Worm (Caenorhabditis elegans): Measurements from ENCODE around the gene Y57A10A.4.
A peak's percentile ranks its signal among the peaks of the same experiment; 100 is the strongest.
"Not testable (repeated sequence)": the region's sequence is repeated elsewhere in the genome, so short reads cannot be mapped to it uniquely, and the experiment has no call there.

Y57A10A.4 gene

ce11 chrII:12151640-12152039 lies at the start of gene Y57A10A.4:
TSS of gene Y57A10A.4 (plus strand) at chrII:12151940.
- not testable (repeated sequence) for TF ChIP-seq ets-7 (tag; optimal IDR thresholded peaks at IDR 0.05); hmbx-1 (tag; optimal IDR thresholded peaks at IDR 0.05); sea-1 (GFP tag; conservative IDR thresholded peaks at IDR 0.05)

ce11 chrII:12102365-12102764 lies 49.4 kb upstream of the Y57A10A.4 start:
- TF ChIP-seq B0310.2 (tag; optimal IDR thresholded peaks at IDR 0.05), result peak; percentile 33
- TF ChIP-seq ceh-36 (tag; optimal IDR thresholded peaks at IDR 0.05), result peak; percentile 22
- TF ChIP-seq tbx-11 (GFP tag; IDR thresholded peaks at IDR 0.05), result no peak
- TF ChIP-seq sea-1 (GFP tag; conservative IDR thresholded peaks at IDR 0.05), result no peak
- TF ChIP-seq flt-1 (GFP tag; IDR thresholded peaks at IDR 0.05), result peak; percentile 24; the same call in 1 of the 2 replicates
- peak; percentile 46 for TF ChIP-seq hmg-4 (GFP tag; optimal IDR thresholded peaks at IDR 0.05)
- peak; percentile 73 for TF ChIP-seq F13C5.2 (tag; optimal IDR thresholded peaks at IDR 0.05)
- TF ChIP-seq tbx-37 (GFP tag; conservative IDR thresholded peaks at IDR 0.05), result no peak

ce11 chrII:12107840-12108239 lies 43.9 kb upstream of the Y57A10A.4 start, which contains the start of gene Y17G7B.18:
TSS of gene Y17G7B.18 (minus strand) at chrII:12107857.
- TF ChIP-seq pes-1 (GFP tag; IDR thresholded peaks at IDR 0.05), result no peak
- peak; percentile 64 for TF ChIP-seq F13C5.2 (tag; optimal IDR thresholded peaks at IDR 0.05)
- TF ChIP-seq ets-7 (tag; optimal IDR thresholded peaks at IDR 0.05), result no peak

ce11 chrII:12108843-12109242 lies 42.9 kb upstream of the Y57A10A.4 start:
- no peak for TF ChIP-seq F13C5.2 (tag; optimal IDR thresholded peaks at IDR 0.05)
- TF ChIP-seq ama-1 (optimal IDR thresholded peaks at IDR 0.05), result no peak
- TF ChIP-seq B0310.2 (tag; optimal IDR thresholded peaks at IDR 0.05), result no peak
- no peak for TF ChIP-seq pes-1 (GFP tag; IDR thresholded peaks at IDR 0.05)

ce11 chrII:12110997-12111396 lies 40.7 kb upstream of the Y57A10A.4 start:
- peak; percentile 24 for TF ChIP-seq hmg-4 (GFP tag; optimal IDR thresholded peaks at IDR 0.05)
- no peak for TF ChIP-seq scrt-1 (GFP tag; IDR thresholded peaks at IDR 0.05)

- TF ChIP-seq pes-1 (GFP tag; IDR thresholded peaks at IDR 0.05) (peak; percentile 83), scrt-1 (GFP tag; IDR thresholded peaks at IDR 0.05) (peak; percentile 72), sea-1 (GFP tag; conservative IDR thresholded peaks at IDR 0.05) (peak; percentile 56; the same call in 1 of the 2 replicates), flt-1 (GFP tag; IDR thresholded peaks at IDR 0.05) (peak; percentile 69), tbx-11 (GFP tag; IDR thresholded peaks at IDR 0.05) (peak; percentile 50; the same call in 1 of the 2 replicates)
Observed at ce11 chrII:12122694-12123093, 29.0 kb upstream of the Y57A10A.4 start.

ce11 chrII:12130393-12130792 lies 21.3 kb upstream of the Y57A10A.4 start:
- TF ChIP-seq flt-1 (GFP tag; IDR thresholded peaks at IDR 0.05), result no peak

- TF ChIP-seq ceh-36 (tag; optimal IDR thresholded peaks at IDR 0.05) (no peak), scrt-1 (GFP tag; IDR thresholded peaks at IDR 0.05) (no peak), flt-1 (GFP tag; IDR thresholded peaks at IDR 0.05) (no peak), hnd-1 (tag; optimal IDR thresholded peaks at IDR 0.05) (no peak), ets-7 (tag; optimal IDR thresholded peaks at IDR 0.05) (no peak), hmg-4 (GFP tag; optimal IDR thresholded peaks at IDR 0.05) (no peak), tra-4 (tag; optimal IDR thresholded peaks at IDR 0.05) (no peak), B0310.2 (tag; optimal IDR thresholded peaks at IDR 0.05) (no peak), tbx-11 (GFP tag; IDR thresholded peaks at IDR 0.05) (no peak), sea-1 (GFP tag; conservative IDR thresholded peaks at IDR 0.05) (no peak), ceh-13 (GFP tag; optimal IDR thresholded peaks at IDR 0.05) (no peak), ama-1 (optimal IDR thresholded peaks at IDR 0.05) (no peak)
Observed at ce11 chrII:12130868-12131267, 20.9 kb upstream of the Y57A10A.4 start, which contains the start of gene set-24. TSS of gene set-24 (minus strand) at chrII:12130968.

DNA sequence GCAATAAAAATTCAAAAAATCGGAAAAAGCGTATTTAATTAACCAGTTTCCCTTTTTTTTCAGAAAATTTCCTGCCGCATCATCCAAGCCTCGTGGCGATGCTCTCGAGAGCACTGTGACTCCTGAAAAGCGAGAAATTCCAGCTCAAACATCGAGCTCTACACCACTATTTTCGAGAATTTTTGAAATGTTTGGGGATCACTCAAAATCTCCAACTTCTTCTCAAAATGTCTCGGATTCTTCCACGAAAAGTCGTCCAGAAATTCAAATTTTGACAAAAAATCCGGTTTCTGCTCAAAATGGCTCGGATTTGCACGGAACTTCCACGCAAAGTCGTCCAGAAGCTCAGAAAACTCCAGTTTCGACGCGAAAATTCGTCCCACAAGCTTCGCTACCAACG lies 13.8 kb upstream of the Y57A10A.4 start:
- TF ChIP-seq flt-1 (GFP tag; IDR thresholded peaks at IDR 0.05), result no peak
- no peak for TF ChIP-seq B0310.2 (tag; optimal IDR thresholded peaks at IDR 0.05)
- TF ChIP-seq tra-4 (tag; optimal IDR thresholded peaks at IDR 0.05), result no peak
- no peak for TF ChIP-seq ets-7 (tag; optimal IDR thresholded peaks at IDR 0.05)
- TF ChIP-seq tbx-37 (GFP tag; conservative IDR thresholded peaks at IDR 0.05), result no peak
- TF ChIP-seq ama-1 (optimal IDR thresholded peaks at IDR 0.05), result no peak
- no peak for TF ChIP-seq pes-1 (GFP tag; IDR thresholded peaks at IDR 0.05)
- TF ChIP-seq hnd-1 (tag; optimal IDR thresholded peaks at IDR 0.05), result no peak
- TF ChIP-seq tbx-11 (GFP tag; IDR thresholded peaks at IDR 0.05), result no peak
- no peak for TF ChIP-seq ceh-13 (GFP tag; optimal IDR thresholded peaks at IDR 0.05)
- no peak for TF ChIP-seq hmg-4 (GFP tag; optimal IDR thresholded peaks at IDR 0.05)

- no peak for TF ChIP-seq tra-4 (tag; optimal IDR thresholded peaks at IDR 0.05)
- no peak for TF ChIP-seq tbx-37 (GFP tag; conservative IDR thresholded peaks at IDR 0.05)
- TF ChIP-seq B0310.2 (tag; optimal IDR thresholded peaks at IDR 0.05), result no peak
- TF ChIP-seq tbx-11 (GFP tag; IDR thresholded peaks at IDR 0.05), result no peak
- no peak for TF ChIP-seq ceh-36 (tag; optimal IDR thresholded peaks at IDR 0.05)
- TF ChIP-seq scrt-1 (GFP tag; IDR thresholded peaks at IDR 0.05), result no peak
- TF ChIP-seq ama-1 (optimal IDR thresholded peaks at IDR 0.05), result no peak
- no peak for TF ChIP-seq hmg-4 (GFP tag; optimal IDR thresholded peaks at IDR 0.05)
- no peak for TF ChIP-seq ceh-13 (GFP tag; optimal IDR thresholded peaks at IDR 0.05)
- TF ChIP-seq hmbx-1 (tag; optimal IDR thresholded peaks at IDR 0.05), result no peak
Observed at ce11 chrII:12143558-12143957, 8.2 kb upstream of the Y57A10A.4 start.

All from whole organism, early embryonic.